Worm (Caenorhabditis elegans) whole organism, mixed stage, embryonic: ENCODE measurements around the gene K06A4.7.

Experiments
- M03D4.4 ChIP-seq: sonication (generic microtip); optimal IDR thresholded peaks from 2 replicates; lab custom pipeline; 2017; ENCODE audit warnings: mild to moderate bottlenecking, missing genetic modification characterization, missing compliant biosample characterization
- bed-3 ChIP-seq: fragments of 200-800 bp; sonication (Bioruptor generic); optimal IDR thresholded peaks from 3 replicates; lab custom pipeline; 2018; ENCODE audit warnings: mild to moderate bottlenecking, missing genetic modification characterization, moderate library complexity, missing compliant biosample characterization
- blmp-1 ChIP-seq: fragments of 150-350 bp; optimal IDR thresholded peaks from 2 replicates; lab custom pipeline; 2014; ENCODE audit warnings: missing biosample characterization, missing genetic modification characterization
- ceh-39 ChIP-seq: fragments of 150-350 bp; optimal IDR thresholded peaks from 2 replicates; lab custom pipeline; 2014; ENCODE audit warnings: missing biosample characterization, missing genetic modification characterization
- ceh-43 ChIP-seq: fragments of 200-800 bp; sonication (Bioruptor generic); optimal IDR thresholded peaks from 2 replicates; lab custom pipeline; 2018; ENCODE audit warnings: mild to moderate bottlenecking, missing genetic modification characterization, moderate library complexity, missing compliant biosample characterization
- ceh-83 ChIP-seq: fragments of 200-800 bp; sonication (Bioruptor generic); optimal IDR thresholded peaks from 2 replicates; lab custom pipeline; 2018; ENCODE audit warnings: mild to moderate bottlenecking, missing genetic modification characterization, missing compliant biosample characterization
- cnd-1 ChIP-seq: fragments of 200-800 bp; sonication (Bioruptor generic); optimal IDR thresholded peaks from 2 replicates; lab custom pipeline; 2018; ENCODE audit warnings: mild to moderate bottlenecking, missing genetic modification characterization, missing compliant biosample characterization
- drap-1 ChIP-seq: fragments of 200-800 bp; sonication (Bioruptor generic); optimal IDR thresholded peaks from 3 replicates; lab custom pipeline; 2018; ENCODE audit warnings: mild to moderate bottlenecking, missing genetic modification characterization, missing compliant biosample characterization
- elt-1 ChIP-seq: sonication (generic microtip); optimal IDR thresholded peaks from 2 replicates; lab custom pipeline; 2017; ENCODE audit warnings: missing genetic modification characterization, mild to moderate bottlenecking, missing compliant biosample characterization, antibody characterized with exemption, moderate library complexity, borderline replicate concordance; ENCODE audit not compliant: insufficient read depth
- ham-2 ChIP-seq: fragments of 200-800 bp; sonication (Bioruptor generic); optimal IDR thresholded peaks from 2 replicates; lab custom pipeline; 2018; ENCODE audit warnings: mild to moderate bottlenecking, missing genetic modification characterization, missing compliant biosample characterization
- hlh-1 ChIP-seq: fragments of 150-350 bp; optimal IDR thresholded peaks from 2 replicates; lab custom pipeline; 2014; ENCODE audit warnings: missing biosample characterization, missing genetic modification reagents, missing genetic modification characterization
- lin-13 ChIP-seq: fragments of 150-350 bp; optimal IDR thresholded peaks from 2 replicates; lab custom pipeline; 2014; ENCODE audit warnings: missing biosample characterization, missing genetic modification characterization
- lin-32 ChIP-seq: fragments of 200-800 bp; sonication (Bioruptor generic); optimal IDR thresholded peaks from 2 replicates; lab custom pipeline; 2018; ENCODE audit warnings: mild to moderate bottlenecking, missing genetic modification characterization, missing compliant biosample characterization
- lsy-2 ChIP-seq: fragments of 150-350 bp; optimal IDR thresholded peaks from 2 replicates; lab custom pipeline; 2014; ENCODE audit warnings: missing biosample characterization, missing genetic modification characterization
- mab-5 ChIP-seq: fragments of 150-350 bp; optimal IDR thresholded peaks from 2 replicates; lab custom pipeline; 2014; ENCODE audit warnings: missing biosample characterization, missing genetic modification characterization
- mep-1 ChIP-seq: fragments of 150-350 bp; optimal IDR thresholded peaks from 2 replicates; lab custom pipeline; 2017; ENCODE audit warnings: missing biosample characterization, missing genetic modification reagents, missing genetic modification characterization, inconsistent platforms
- mls-2 ChIP-seq: sonication (generic microtip); optimal IDR thresholded peaks from 2 replicates; lab custom pipeline; 2016; ENCODE audit warnings: mild to moderate bottlenecking, missing genetic modification characterization, moderate library complexity, missing compliant biosample characterization
- nhr-12 ChIP-seq: fragments of 150-350 bp; optimal IDR thresholded peaks from 2 replicates; lab custom pipeline; 2014; ENCODE audit warnings: missing biosample characterization, missing genetic modification characterization
- nhr-2 ChIP-seq: fragments of 150-350 bp; optimal IDR thresholded peaks from 2 replicates; lab custom pipeline; 2014; ENCODE audit warnings: missing biosample characterization, missing genetic modification characterization
- nhr-237 ChIP-seq: fragments of 150-350 bp; optimal IDR thresholded peaks from 2 replicates; lab custom pipeline; 2014; ENCODE audit warnings: missing biosample characterization, missing genetic modification characterization
- nhr-28 ChIP-seq: fragments of 150-350 bp; optimal IDR thresholded peaks from 2 replicates; lab custom pipeline; 2014; ENCODE audit warnings: missing biosample characterization, missing genetic modification characterization
- nhr-76 ChIP-seq: sonication (generic microtip); optimal IDR thresholded peaks from 2 replicates; lab custom pipeline; 2017; ENCODE audit warnings: missing biosample characterization, missing genetic modification characterization
- pha-4 ChIP-seq: fragments of 150-350 bp; optimal IDR thresholded peaks from 2 replicates; lab custom pipeline; 2018; ENCODE audit warnings: missing biosample characterization, missing genetic modification reagents, missing genetic modification characterization
- sem-2 ChIP-seq: fragments of 200-800 bp; sonication (Bioruptor generic); optimal IDR thresholded peaks from 2 replicates; lab custom pipeline; 2018; ENCODE audit warnings: mild to moderate bottlenecking, missing genetic modification characterization, missing compliant biosample characterization
- snpc-4 ChIP-seq: fragments of 150-350 bp; optimal IDR thresholded peaks from 2 replicates; lab custom pipeline; 2014; ENCODE audit warnings: missing biosample characterization, missing genetic modification characterization
- sptf-1 ChIP-seq: sonication (generic microtip); optimal IDR thresholded peaks from 2 replicates; lab custom pipeline; 2017; ENCODE audit warnings: mild to moderate bottlenecking, missing genetic modification characterization, moderate library complexity, missing compliant biosample characterization
- tbx-8 ChIP-seq: fragments of 200-800 bp; sonication (Bioruptor generic); optimal IDR thresholded peaks from 2 replicates; lab custom pipeline; 2018; ENCODE audit warnings: mild to moderate bottlenecking, missing genetic modification characterization, moderate library complexity, missing compliant biosample characterization
- unc-120 ChIP-seq: sonication (generic microtip); optimal IDR thresholded peaks from 2 replicates; lab custom pipeline; 2017; ENCODE audit warnings: missing genetic modification characterization, missing compliant biosample characterization; ENCODE audit not compliant: poor library complexity, severe bottlenecking
- unc-39 ChIP-seq: fragments of 150-350 bp; optimal IDR thresholded peaks from 2 replicates; lab custom pipeline; 2014; ENCODE audit warnings: missing biosample characterization, missing genetic modification characterization
- unc-62 ChIP-seq: fragments of 150-350 bp; optimal IDR thresholded peaks from 2 replicates; lab custom pipeline; 2014; ENCODE audit warnings: missing biosample characterization, missing genetic modification reagents, missing genetic modification characterization
- ztf-11 ChIP-seq: fragments of 150-350 bp; optimal IDR thresholded peaks from 2 replicates; lab custom pipeline; 2014; ENCODE audit warnings: missing biosample characterization, missing genetic modification characterization

The K06A4.7 gene

DNA sequence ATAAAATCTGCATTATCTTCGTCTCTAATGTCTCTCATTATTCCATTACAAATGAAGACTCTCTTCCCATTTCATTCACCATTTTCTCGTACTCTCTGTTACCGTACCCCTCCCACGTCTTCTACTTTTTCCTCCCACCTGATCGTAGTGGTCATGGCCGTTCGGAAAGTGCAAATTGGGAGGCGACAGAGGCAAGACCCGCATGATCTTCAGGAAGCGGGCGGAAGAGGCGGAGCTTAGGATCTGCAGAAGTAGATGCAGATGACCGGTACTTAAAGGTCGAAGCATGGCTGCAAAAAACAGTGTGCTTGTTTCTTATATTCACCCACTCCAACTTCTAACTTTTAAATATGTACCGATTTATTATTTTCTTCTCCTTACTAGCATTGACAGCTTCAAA, 13.4 kb downstream of the K06A4.7 start, which contains the start of gene nas-3:
nas-3 (plus strand) TSS at position 301 of the 400 bp plus-strand sequence.
- no peak for TF ChIP-seq lin-13
- no peak for TF ChIP-seq unc-39 (tag; lab: Kevin White, UChicago)
- no peak for TF ChIP-seq M03D4.4 (tag; lab: Kevin White, UChicago)
- no peak for TF ChIP-seq ztf-11 (tag; lab: Kevin White, UChicago)
- TF ChIP-seq mab-5 (tag; lab: Kevin White, UChicago): no peak
- no peak for TF ChIP-seq lin-32 (GFP tag; lab: Kevin White, UChicago)
- TF ChIP-seq ceh-43: no peak
- no peak for TF ChIP-seq nhr-76 (tag; lab: Kevin White, UChicago)

- no peak for TF ChIP-seq ceh-83 (GFP tag; lab: Kevin White, UChicago)
- TF ChIP-seq lsy-2 (tag; lab: Kevin White, UChicago): no peak
- TF ChIP-seq mab-5 (tag; lab: Kevin White, UChicago): no peak
- no peak for TF ChIP-seq ham-2 (GFP tag; lab: Kevin White, UChicago)
- no peak for TF ChIP-seq ztf-11 (tag; lab: Kevin White, UChicago)
- no peak for TF ChIP-seq ceh-43
- no peak for TF ChIP-seq nhr-2 (tag; lab: Kevin White, UChicago)
- TF ChIP-seq tbx-8: no peak
- TF ChIP-seq drap-1 (GFP tag; lab: Kevin White, UChicago): no peak
- no peak for TF ChIP-seq nhr-28 (tag; lab: Kevin White, UChicago)
- no peak for TF ChIP-seq hlh-1 (tag; lab: Kevin White, UChicago)
These were observed 17.4 kb downstream of the K06A4.7 start for ce11 chrV:9473924-9474323.

DNA sequence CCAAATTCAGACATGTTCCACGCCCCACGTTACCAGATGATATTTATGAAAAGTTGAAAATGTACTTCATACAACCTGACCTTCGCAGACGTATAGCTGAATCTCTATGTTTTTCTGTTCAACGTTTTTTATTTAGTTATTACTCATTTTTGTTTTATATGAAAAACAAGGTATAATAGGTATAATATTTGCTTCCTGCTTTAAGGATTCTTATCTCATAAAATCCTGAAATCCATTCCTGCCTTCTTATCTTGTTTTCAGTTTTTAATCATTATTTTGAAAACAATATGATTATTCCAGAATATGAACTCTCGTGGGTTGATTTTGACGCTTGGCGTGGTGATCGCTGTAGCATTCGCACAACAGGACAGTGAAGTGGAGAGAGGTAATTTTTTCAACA, 19.6 kb downstream of the K06A4.7 start, which contains the start of gene flp-6:
flp-6 (plus strand) TSS at position 301 of the 400 bp plus-strand sequence.
- TF ChIP-seq sem-2 (GFP tag; lab: Kevin White, UChicago) (no peak), tbx-8 (no peak), mab-5 (tag; lab: Kevin White, UChicago) (no peak), ceh-83 (GFP tag; lab: Kevin White, UChicago) (no peak), lin-32 (GFP tag; lab: Kevin White, UChicago) (no peak), nhr-76 (tag; lab: Kevin White, UChicago) (no peak), lin-13 (no peak), nhr-2 (tag; lab: Kevin White, UChicago) (no peak), nhr-28 (tag; lab: Kevin White, UChicago) (no peak), bed-3 (GFP tag; lab: Kevin White, UChicago) (no peak), sptf-1 (tag; lab: Kevin White, UChicago) (no peak), nhr-237 (tag; lab: Kevin White, UChicago) (no peak), hlh-1 (tag; lab: Kevin White, UChicago) (no peak), unc-120 (tag; lab: Kevin White, UChicago) (no peak), ham-2 (GFP tag; lab: Kevin White, UChicago) (no peak), ztf-11 (tag; lab: Kevin White, UChicago) (no peak)

DNA sequence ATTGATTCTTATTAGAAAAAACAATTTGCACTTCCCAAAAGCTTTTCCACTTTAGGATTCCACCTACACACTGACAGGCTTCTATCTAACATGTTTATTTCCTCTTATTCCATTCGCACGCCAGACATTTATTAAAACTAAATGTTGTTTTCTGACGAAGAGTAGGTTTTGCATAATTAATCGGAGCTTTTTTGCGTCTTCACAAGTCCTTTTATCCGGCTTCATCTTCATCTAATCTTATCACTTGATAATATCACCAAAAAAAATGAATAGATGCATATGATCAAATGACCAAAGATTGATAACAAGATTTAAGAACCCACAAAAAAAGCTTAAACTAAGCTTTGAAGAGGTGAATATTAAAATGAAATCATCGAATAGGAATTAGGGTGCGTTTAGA, 25.8 kb downstream of the K06A4.7 start:
- TF ChIP-seq nhr-76 (tag; lab: Kevin White, UChicago) (no peak), snpc-4 (tag; lab: Kevin White, UChicago) (no peak)

- TF ChIP-seq lin-13 (no peak), ceh-83 (GFP tag; lab: Kevin White, UChicago) (no peak), sptf-1 (tag; lab: Kevin White, UChicago) (no peak), snpc-4 (tag; lab: Kevin White, UChicago) (no peak), mls-2 (tag; lab: Kevin White, UChicago) (no peak), nhr-12 (tag; lab: Kevin White, UChicago) (no peak), blmp-1 (tag; lab: Kevin White, UChicago) (no peak), tbx-8 (no peak), ceh-39 (no peak), ztf-11 (tag; lab: Kevin White, UChicago) (no peak), ham-2 (GFP tag; lab: Kevin White, UChicago) (no peak), sem-2 (GFP tag; lab: Kevin White, UChicago) (no peak), elt-1 (tag; lab: Kevin White, UChicago) (no peak), nhr-76 (tag; lab: Kevin White, UChicago) (no peak)
These were observed 28.7 kb downstream of the K06A4.7 start, which contains the start of gene F07D3.3 for ce11 chrV:9462605-9463004. TSS of gene F07D3.3 (minus strand) at chrV:9462705.

- TF ChIP-seq mls-2 (tag; lab: Kevin White, UChicago): no peak
- TF ChIP-seq unc-120 (tag; lab: Kevin White, UChicago): no peak
- TF ChIP-seq nhr-28 (tag; lab: Kevin White, UChicago): no peak
- TF ChIP-seq lin-13: no peak
- no peak for TF ChIP-seq ham-2 (GFP tag; lab: Kevin White, UChicago)
- no peak for TF ChIP-seq pha-4
- no peak for TF ChIP-seq cnd-1
- no peak for TF ChIP-seq hlh-1 (tag; lab: Kevin White, UChicago)
- no peak for TF ChIP-seq unc-62 (GFP tag; lab: Kevin White, UChicago)
- TF ChIP-seq ceh-39: no peak
- TF ChIP-seq mep-1 (tag; lab: Kevin White, UChicago): no peak
- no peak for TF ChIP-seq bed-3 (GFP tag; lab: Kevin White, UChicago)
- no peak for TF ChIP-seq ztf-11 (tag; lab: Kevin White, UChicago)
These were observed 33.8 kb downstream of the K06A4.7 start for ce11 chrV:9457535-9457934.
